Fruit fly (Drosophila melanogaster) whole organism, embryonic: Measurements from ENCODE around the gene osp.

Experiments
- Blimp-1 ChIP-seq: fragments of 200-800 bp; sonication (Bioruptor generic); optimal IDR thresholded peaks from 3 replicates; lab custom pipeline; 2018; ENCODE audit warnings: missing biosample characterization, missing genetic modification characterization, mild to moderate bottlenecking, moderate library complexity, missing genetic modification reagents
- CG10565 ChIP-seq: fragments of 200-800 bp; sonication (Bioruptor generic); optimal IDR thresholded peaks from 3 replicates; lab custom pipeline; 2016; ENCODE audit warnings: missing biosample characterization, mild to moderate bottlenecking, missing genetic modification characterization
- CG11504 ChIP-seq: fragments of 200-800 bp; sonication (Bioruptor generic); optimal IDR thresholded peaks from 3 replicates; lab custom pipeline; 2019; ENCODE audit warnings: missing biosample characterization, mild to moderate bottlenecking, missing genetic modification characterization, moderate library complexity
- CG13123 ChIP-seq: fragments of 200-800 bp; sonication (Bioruptor generic); optimal IDR thresholded peaks from 2 replicates; lab custom pipeline; 2016; ENCODE audit warnings: missing biosample characterization, missing genetic modification characterization
- CG13775 ChIP-seq: fragments of 200-800 bp; sonication (Bioruptor generic); optimal IDR thresholded peaks from 3 replicates; lab custom pipeline; 2017; ENCODE audit warnings: missing biosample characterization, mild to moderate bottlenecking, missing genetic modification characterization
- CG1647 ChIP-seq: fragments of 200-800 bp; sonication (Bioruptor generic); optimal IDR thresholded peaks from 3 replicates; lab custom pipeline; 2016; ENCODE audit warnings: missing biosample characterization, missing genetic modification characterization
- CG16863 ChIP-seq: fragments of 200-800 bp; sonication (Bioruptor generic); optimal IDR thresholded peaks from 3 replicates; lab custom pipeline; 2016; ENCODE audit warnings: missing biosample characterization, missing genetic modification characterization
- CG17385 ChIP-seq: fragments of 200-800 bp; sonication (Bioruptor generic); optimal IDR thresholded peaks from 3 replicates; lab custom pipeline; 2018; ENCODE audit warnings: missing biosample characterization, mild to moderate bottlenecking, missing genetic modification characterization
- CG17912 ChIP-seq: fragments of 200-800 bp; sonication (Bioruptor generic); optimal IDR thresholded peaks from 2 replicates; lab custom pipeline; 2018; ENCODE audit warnings: missing biosample characterization, mild to moderate bottlenecking, missing genetic modification characterization
- CG18476 ChIP-seq: fragments of 200-800 bp; sonication (Bioruptor generic); optimal IDR thresholded peaks from 2 replicates; lab custom pipeline; 2016; ENCODE audit warnings: missing biosample characterization, mild to moderate bottlenecking, missing genetic modification characterization
- CG2116 ChIP-seq: fragments of 200-800 bp; sonication (Bioruptor generic); optimal IDR thresholded peaks from 3 replicates; lab custom pipeline; 2018; ENCODE audit warnings: missing biosample characterization, mild to moderate bottlenecking, missing genetic modification characterization
- CG31365 ChIP-seq: fragments of 200-800 bp; sonication (Bioruptor generic); optimal IDR thresholded peaks from 2 replicates; lab custom pipeline; 2018; ENCODE audit warnings: missing biosample characterization, mild to moderate bottlenecking, missing genetic modification characterization
- CG31388 ChIP-seq: fragments of 200-800 bp; sonication (Bioruptor generic); optimal IDR thresholded peaks from 2 replicates; lab custom pipeline; 2016; ENCODE audit warnings: missing biosample characterization, missing genetic modification characterization
- CG3163 ChIP-seq: fragments of 200-800 bp; sonication (Bioruptor generic); optimal IDR thresholded peaks from 3 replicates; lab custom pipeline; 2016; ENCODE audit warnings: missing biosample characterization, missing genetic modification characterization
- CG5245 ChIP-seq: fragments of 200-800 bp; sonication (Bioruptor generic); optimal IDR thresholded peaks from 3 replicates; lab custom pipeline; 2016; ENCODE audit warnings: missing biosample characterization, missing genetic modification characterization
- CG7745 ChIP-seq: fragments of 200-800 bp; sonication (Bioruptor generic); optimal IDR thresholded peaks from 2 replicates; lab custom pipeline; 2018; ENCODE audit warnings: missing biosample characterization, mild to moderate bottlenecking, missing genetic modification characterization, moderate library complexity
- CG7839 ChIP-seq: fragments of 200-800 bp; sonication (Bioruptor generic); optimal IDR thresholded peaks from 3 replicates; lab custom pipeline; 2018; ENCODE audit warnings: missing biosample characterization, mild to moderate bottlenecking, missing genetic modification characterization, moderate library complexity
- CG8089 ChIP-seq: fragments of 200-800 bp; sonication (Bioruptor generic); optimal IDR thresholded peaks from 3 replicates; lab custom pipeline; 2016; ENCODE audit warnings: missing biosample characterization, missing genetic modification characterization
- CG8478 ChIP-seq: fragments of >200 bp; optimal IDR thresholded peaks from 2 replicates; lab custom pipeline; 2018
- CHES-1-like ChIP-seq: fragments of 200-800 bp; sonication (Bioruptor generic); optimal IDR thresholded peaks from 2 replicates; lab custom pipeline; 2016; ENCODE audit warnings: missing biosample characterization, missing genetic modification characterization
- Deaf1 ChIP-seq: fragments of 200-800 bp; optimal IDR thresholded peaks from 3 replicates; lab custom pipeline; 2019; ENCODE audit warnings: missing biosample characterization, mild to moderate bottlenecking, missing genetic modification characterization, moderate library complexity
- Dip2 ChIP-seq: fragments of 200-800 bp; sonication (Bioruptor generic); IDR thresholded peaks from 2 replicates; pipeline ENCODE4 v1.3.6; 2022; ENCODE audit warnings: missing biosample characterization, missing genetic modification characterization
- Eip74EF ChIP-seq, 2 experiments: fragments of 200-800 bp in 1 of 2; fragments of >200 bp in 1 of 2; sonication (Bioruptor generic) in 1 of 2; optimal IDR thresholded peaks; 2 replicates each; lab custom pipeline; 2017 to 2019; ENCODE audit warnings: missing biosample characterization in 2 of 2, missing genetic modification characterization in 2 of 2, mild to moderate bottlenecking in 1 of 2, moderate library complexity in 1 of 2
- Gsc ChIP-seq: fragments of 200-800 bp; sonication (Bioruptor generic); IDR thresholded peaks from 2 replicates; pipeline ENCODE4 v1.3.6; 2022; ENCODE audit warnings: missing biosample characterization, missing genetic modification characterization
- HHEX ChIP-seq: fragments of 200-800 bp; sonication (Bioruptor generic); optimal IDR thresholded peaks from 3 replicates; lab custom pipeline; 2017; ENCODE audit warnings: missing biosample characterization, mild to moderate bottlenecking, missing genetic modification characterization, missing genetic modification reagents
- HLH3B ChIP-seq: fragments of 200-800 bp; sonication (Bioruptor generic); IDR thresholded peaks from 2 replicates; pipeline ENCODE4 v1.3.6; 2022; ENCODE audit warnings: missing biosample characterization, missing genetic modification characterization
- Hand ChIP-seq: fragments of 200-800 bp; sonication (Bioruptor generic); optimal IDR thresholded peaks from 2 replicates; lab custom pipeline; 2017; ENCODE audit warnings: mild to moderate bottlenecking, missing biosample characterization, missing genetic modification reagents, missing genetic modification characterization
- Hmx ChIP-seq: fragments of 200-800 bp; sonication (Bioruptor generic); optimal IDR thresholded peaks from 2 replicates; lab custom pipeline; 2016; ENCODE audit warnings: missing biosample characterization, missing genetic modification characterization
- Mes4 ChIP-seq: fragments of 200-800 bp; sonication (Bioruptor generic); optimal IDR thresholded peaks from 2 replicates; lab custom pipeline; 2016; ENCODE audit warnings: missing biosample characterization, missing genetic modification characterization
- Mrtf ChIP-seq: fragments of 200-800 bp; sonication (Bioruptor generic); IDR thresholded peaks from 3 replicates; pipeline ENCODE4 v1.3.6; 2022; ENCODE audit warnings: missing biosample characterization, missing genetic modification characterization
- Ptx1 ChIP-seq: fragments of 200-800 bp; sonication (Bioruptor generic); IDR thresholded peaks from 2 replicates; pipeline ENCODE4 v1.3.6; 2022; ENCODE audit warnings: missing biosample characterization, missing genetic modification characterization
- Ravus ChIP-seq: fragments of 200-800 bp; sonication (Bioruptor generic); IDR thresholded peaks from 2 replicates; pipeline ENCODE4 v1.3.6; 2022; ENCODE audit warnings: missing biosample characterization, missing genetic modification characterization
- Side ChIP-seq: fragments of 200-800 bp; sonication (Bioruptor generic); optimal IDR thresholded peaks from 2 replicates; lab custom pipeline; 2016; ENCODE audit warnings: missing biosample characterization, missing genetic modification characterization
- Usf ChIP-seq: fragments of 200-800 bp; sonication (Bioruptor generic); optimal IDR thresholded peaks from 2 replicates; lab custom pipeline; 2017; ENCODE audit warnings: missing genotype, missing biosample characterization, missing genetic modification characterization
- abd-A ChIP-seq: fragments of 200-800 bp; sonication (Bioruptor generic); optimal IDR thresholded peaks from 3 replicates; lab custom pipeline; 2019; ENCODE audit warnings: missing biosample characterization, mild to moderate bottlenecking, missing genetic modification characterization, moderate library complexity
- ap ChIP-seq: fragments of 200-800 bp; sonication (Bioruptor generic); IDR thresholded peaks from 2 replicates; pipeline ENCODE4 v1.3.6; 2022; ENCODE audit warnings: missing biosample characterization, missing genetic modification characterization
- ash1 ChIP-seq: fragments of 200-800 bp; sonication (Bioruptor generic); optimal IDR thresholded peaks from 2 replicates; lab custom pipeline; 2018; ENCODE audit warnings: missing biosample characterization, mild to moderate bottlenecking, missing genetic modification characterization
- ato ChIP-seq: fragments of 200-800 bp; sonication (Bioruptor generic); IDR thresholded peaks from 2 replicates; pipeline ENCODE4 v1.3.6; 2022; ENCODE audit warnings: missing biosample characterization, missing genetic modification characterization; ENCODE audit not compliant: partially characterized antibody
- esg ChIP-seq: fragments of 200-800 bp; sonication (Bioruptor generic); conservative IDR thresholded peaks from 2 replicates; pipeline ENCODE4 v1.3.6; 2022; ENCODE audit warnings: missing biosample characterization, missing genetic modification characterization
- ftz-f1 ChIP-seq: fragments of 200-800 bp; sonication (Bioruptor generic); optimal IDR thresholded peaks from 2 replicates; lab custom pipeline; 2016; ENCODE audit warnings: missing biosample characterization, missing genetic modification characterization
- grn ChIP-seq: fragments of 200-800 bp; sonication (Bioruptor generic); optimal IDR thresholded peaks from 3 replicates; lab custom pipeline; 2017; ENCODE audit warnings: missing biosample characterization, missing genetic modification characterization
- gsb ChIP-seq: fragments of 200-800 bp; sonication (Bioruptor generic); IDR thresholded peaks from 2 replicates; pipeline ENCODE4 v1.3.6; 2022; ENCODE audit warnings: missing biosample characterization, missing genetic modification characterization
- hkb ChIP-seq, 2 experiments: fragments of 200-800 bp in 1 of 2; fragments of >200 bp in 1 of 2; sonication (Bioruptor generic) in 1 of 2; IDR thresholded peaks in 1 of 2; optimal IDR thresholded peaks in 1 of 2; 2 replicates each; pipeline versions ENCODE4 v1.3.6 to Lab custom; 2017 to 2022; ENCODE audit warnings: missing biosample characterization in 1 of 2, missing genetic modification characterization in 1 of 2
- lbe ChIP-seq: fragments of 200-800 bp; sonication (Bioruptor generic); optimal IDR thresholded peaks from 2 replicates; lab custom pipeline; 2016; ENCODE audit warnings: missing biosample characterization, mild to moderate bottlenecking, missing genetic modification characterization
- run ChIP-seq: fragments of 200-800 bp; sonication (Bioruptor generic); optimal IDR thresholded peaks from 3 replicates; lab custom pipeline; 2018; ENCODE audit warnings: missing biosample characterization, mild to moderate bottlenecking, missing genetic modification characterization
- sd ChIP-seq: fragments of 200-800 bp; sonication (Bioruptor generic); optimal IDR thresholded peaks from 3 replicates; lab custom pipeline; 2018; ENCODE audit warnings: missing biosample characterization, mild to moderate bottlenecking, missing genetic modification characterization, moderate library complexity
- sqz ChIP-seq: fragments of 200-800 bp; sonication (Bioruptor generic); optimal IDR thresholded peaks from 3 replicates; lab custom pipeline; 2018; ENCODE audit warnings: missing biosample characterization, mild to moderate bottlenecking, missing genetic modification characterization
- trem ChIP-seq: fragments of 200-800 bp; optimal IDR thresholded peaks from 3 replicates; lab custom pipeline; 2019; ENCODE audit warnings: missing biosample characterization, mild to moderate bottlenecking, missing genetic modification characterization, moderate library complexity
- trh ChIP-seq: fragments of 200-800 bp; sonication (Bioruptor generic); optimal IDR thresholded peaks from 2 replicates; lab custom pipeline; 2016; ENCODE audit warnings: missing biosample characterization, missing genetic modification characterization
- zf30C ChIP-seq: fragments of 200-800 bp; sonication (Bioruptor generic); optimal IDR thresholded peaks from 3 replicates; lab custom pipeline; 2018; ENCODE audit warnings: missing biosample characterization, mild to moderate bottlenecking, missing genetic modification characterization

Gene osp

DNA sequence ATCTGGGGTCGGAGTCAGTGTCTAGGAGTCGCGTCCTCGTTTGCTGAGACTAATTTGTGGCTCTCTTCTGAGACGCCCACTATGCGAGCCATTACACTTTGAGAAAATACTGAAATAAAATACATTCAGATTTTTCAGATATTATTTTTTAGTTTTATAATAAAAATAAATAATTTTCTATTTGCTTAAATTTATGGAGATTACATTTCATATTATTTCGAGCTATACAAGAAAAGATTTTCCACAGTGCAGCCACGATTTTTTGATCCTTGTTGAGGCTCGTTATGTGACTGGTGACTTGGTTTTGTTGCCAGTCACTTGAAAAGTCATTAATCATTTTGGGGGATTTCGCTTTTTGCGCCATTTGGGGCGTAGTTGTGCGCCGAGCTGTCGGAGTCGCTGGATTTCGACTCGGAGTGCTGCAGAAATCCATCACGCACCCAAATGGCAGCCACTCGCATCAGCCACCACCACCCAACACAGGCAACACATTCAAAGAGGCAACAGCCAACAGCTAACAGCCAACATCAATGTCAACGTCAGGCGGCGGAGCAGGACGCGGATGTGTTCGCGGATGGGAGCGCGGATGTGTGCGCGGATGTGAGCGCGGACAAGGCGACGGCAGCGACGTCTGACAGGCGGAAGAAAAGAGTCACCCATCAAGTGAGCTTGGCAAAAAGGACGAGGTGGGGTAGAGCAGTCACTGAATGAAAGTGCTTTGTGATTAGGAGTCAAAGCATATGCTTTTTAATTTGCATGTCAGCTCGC, 102.2 kb downstream of the osp start (continued):
- TF ChIP-seq CG5245 = no peak
- peak; percentile 55 for TF ChIP-seq zf30C (GFP tag; lab: Kevin White, UChicago)
- TF ChIP-seq grn (GFP tag; lab: Kevin White, UChicago) = no peak
- no peak for TF ChIP-seq CG18476 (GFP tag; lab: Kevin White, UChicago)
- no peak for TF ChIP-seq trh (GFP tag; lab: Kevin White, UChicago)
- TF ChIP-seq CG11504 = peak; percentile 52
- TF ChIP-seq Hmx (GFP tag; lab: Kevin White, UChicago) = no peak
- no peak for TF ChIP-seq CG31388
- TF ChIP-seq CG7745 = no peak
- no peak for TF ChIP-seq hkb (optimal IDR thresholded peaks at IDR 0.05; lab: Kevin White, UChicago)
- peak; percentile 30; the same call in 1 of the 2 replicates for TF ChIP-seq hkb (GFP tag; IDR thresholded peaks at IDR 0.05; lab: Robert Waterston, UW)
- no peak for TF ChIP-seq trem (tag; lab: Kevin White, UChicago)
- TF ChIP-seq CG8089 (GFP tag; lab: Kevin White, UChicago) = no peak
- no peak for TF ChIP-seq CG10565
- TF ChIP-seq ato = no peak
- peak; percentile 40 for TF ChIP-seq CG7839
- no peak for TF ChIP-seq CG17912 (GFP tag; lab: Kevin White, UChicago)
- TF ChIP-seq Blimp-1 = peak; percentile 35
- no peak for TF ChIP-seq CG13123 (GFP tag; lab: Kevin White, UChicago)
- no peak for TF ChIP-seq sqz (GFP tag; lab: Kevin White, UChicago)
- TF ChIP-seq Dip2 (GFP tag; lab: Robert Waterston, UW) = no peak
- TF ChIP-seq Gsc (GFP tag; lab: Robert Waterston, UW) = no peak
- TF ChIP-seq Side (GFP tag; lab: Kevin White, UChicago) = no peak
- no peak for TF ChIP-seq run (tag; lab: Kevin White, UChicago)
- no peak for TF ChIP-seq Mrtf (GFP tag; lab: Robert Waterston, UW)
- peak; percentile 5 for TF ChIP-seq Deaf1 (tag; lab: Kevin White, UChicago)
- no peak for TF ChIP-seq esg
- TF ChIP-seq gsb (GFP tag; lab: Robert Waterston, UW) = no peak
- no peak for TF ChIP-seq ap (GFP tag; lab: Robert Waterston, UW)
- no peak for TF ChIP-seq Mes4 (GFP tag; lab: Kevin White, UChicago)
- no peak for TF ChIP-seq lbe (GFP tag; lab: Kevin White, UChicago)
- no peak for TF ChIP-seq abd-A (tag; lab: Kevin White, UChicago)
- no peak for TF ChIP-seq HHEX (GFP tag; lab: Kevin White, UChicago)
- TF ChIP-seq ash1 (GFP tag; lab: Kevin White, UChicago) = no peak
- TF ChIP-seq Ravus = no peak
- TF ChIP-seq CG2116 (GFP tag; lab: Kevin White, UChicago) = no peak
- no peak for TF ChIP-seq CG1647 (GFP tag; lab: Kevin White, UChicago)
- TF ChIP-seq CHES-1-like (GFP tag; lab: Kevin White, UChicago) = no peak
- no peak for TF ChIP-seq CG31365
- no peak for TF ChIP-seq Usf
- TF ChIP-seq sd (tag; lab: Kevin White, UChicago) = no peak
- TF ChIP-seq CG17385 = no peak
- no peak for TF ChIP-seq CG3163 (GFP tag; lab: Kevin White, UChicago)
- no peak for TF ChIP-seq ftz-f1 (GFP tag; lab: Kevin White, UChicago)
- TF ChIP-seq CG8478 (lab: Kevin White, UChicago) = no peak
- peak; percentile 7 for TF ChIP-seq Hand
- TF ChIP-seq Eip74EF (GFP tag; optimal IDR thresholded peaks at IDR 0.05; lab: Kevin White, UChicago) = no peak
- no peak for TF ChIP-seq CG16863 (GFP tag; lab: Kevin White, UChicago)
- TF ChIP-seq HLH3B (GFP tag; lab: Robert Waterston, UW) = no peak
- peak; percentile 97 for TF ChIP-seq CG13775
- TF ChIP-seq Ptx1 = no peak
